Worm (Caenorhabditis elegans): Measurements from ENCODE around the gene ubc-15.

DNA sequence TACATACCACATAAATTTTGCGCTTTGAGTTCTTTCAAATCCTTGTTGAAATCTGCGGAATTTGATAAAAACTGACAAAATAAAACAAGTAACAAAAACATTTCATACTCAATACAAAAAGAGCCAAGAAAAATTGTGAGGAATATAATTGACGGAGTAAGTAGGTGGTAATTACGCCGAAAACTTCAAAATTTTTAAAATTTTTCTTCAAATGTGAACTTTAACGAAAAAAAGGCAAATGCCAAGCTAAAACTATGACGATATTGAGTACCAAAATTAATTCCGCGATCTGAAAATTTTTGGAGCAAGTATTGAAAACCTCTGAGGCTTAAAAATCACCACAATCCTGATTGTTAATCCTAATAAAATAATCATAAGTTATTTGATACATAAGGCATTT is 39.2 kb upstream of the ubc-15 start, which contains the start of gene irld-51:
- TF ChIP-seq ets-4 (tag; optimal IDR thresholded peaks at IDR 0.05) (no peak), odd-2 (tag; optimal IDR thresholded peaks at IDR 0.05) (no peak), nhr-11 (tag; optimal IDR thresholded peaks at IDR 0.05) (no peak), unc-3 (GFP tag; conservative IDR thresholded peaks at IDR 0.05) (no peak), unc-3 (tag; optimal IDR thresholded peaks at IDR 0.05) (no peak), pha-4 (tag; optimal IDR thresholded peaks at IDR 0.05) (no peak), unc-86 (tag; optimal IDR thresholded peaks at IDR 0.05) (no peak), syd-9 (tag; optimal IDR thresholded peaks at IDR 0.05) (no peak), ceh-45 (GFP tag; IDR thresholded peaks at IDR 0.05) (no peak), ahr-1 (tag; optimal IDR thresholded peaks at IDR 0.05) (no peak), ceh-31 (tag; optimal IDR thresholded peaks at IDR 0.05) (no peak), ceh-34 (tag; optimal IDR thresholded peaks at IDR 0.05) (no peak), fkh-10 (GFP tag; optimal IDR thresholded peaks at IDR 0.05) (no peak)
